Worm (Caenorhabditis elegans) whole organism, early embryonic: ENCODE results near the gene Y97E10AL.1.

ENCODE experiments used
- B0310.2 ChIP-seq: sonication (generic microtip); optimal IDR thresholded peaks from 2 replicates; lab custom pipeline; 2016; ENCODE audit warnings: mild to moderate bottlenecking, missing genetic modification characterization, missing compliant biosample characterization
- ama-1 ChIP-seq: fragments of 150-350 bp; optimal IDR thresholded peaks from 2 replicates; lab custom pipeline; 2014
- ceh-13 ChIP-seq: fragments of 200-800 bp; sonication (Bioruptor generic); optimal IDR thresholded peaks from 2 replicates; lab custom pipeline; 2018; ENCODE audit warnings: mild to moderate bottlenecking, missing genetic modification characterization, missing compliant biosample characterization
- ceh-36 ChIP-seq: sonication (generic microtip); optimal IDR thresholded peaks from 2 replicates; lab custom pipeline; 2016; ENCODE audit warnings: missing genetic modification characterization, inconsistent platforms, missing compliant biosample characterization
- ets-7 ChIP-seq: sonication (generic microtip); optimal IDR thresholded peaks from 2 replicates; lab custom pipeline; 2016; ENCODE audit warnings: missing genotype, missing genetic modification characterization, missing compliant biosample characterization
- flt-1 ChIP-seq: fragments of 200-800 bp; sonication (Bioruptor generic); IDR thresholded peaks from 2 replicates; pipeline ENCODE4 v1.3.6; 2022; ENCODE audit warnings: missing genetic modification characterization, missing compliant biosample characterization
- hmbx-1 ChIP-seq: sonication (generic microtip); optimal IDR thresholded peaks from 2 replicates; lab custom pipeline; 2016; ENCODE audit warnings: mild to moderate bottlenecking, missing genetic modification characterization, missing compliant biosample characterization
- hmg-4 ChIP-seq: fragments of 200-800 bp; sonication (Bioruptor generic); optimal IDR thresholded peaks from 2 replicates; lab custom pipeline; 2018; ENCODE audit warnings: mild to moderate bottlenecking, missing genetic modification characterization, missing compliant biosample characterization
- hnd-1 ChIP-seq: sonication (generic microtip); optimal IDR thresholded peaks from 2 replicates; lab custom pipeline; 2016; ENCODE audit warnings: missing genetic modification characterization, missing compliant biosample characterization
- tbx-11 ChIP-seq: fragments of 200-800 bp; sonication (Bioruptor generic); IDR thresholded peaks from 2 replicates; pipeline ENCODE4 v1.3.6; 2022; ENCODE audit warnings: missing genetic modification characterization, missing compliant biosample characterization

DNA sequence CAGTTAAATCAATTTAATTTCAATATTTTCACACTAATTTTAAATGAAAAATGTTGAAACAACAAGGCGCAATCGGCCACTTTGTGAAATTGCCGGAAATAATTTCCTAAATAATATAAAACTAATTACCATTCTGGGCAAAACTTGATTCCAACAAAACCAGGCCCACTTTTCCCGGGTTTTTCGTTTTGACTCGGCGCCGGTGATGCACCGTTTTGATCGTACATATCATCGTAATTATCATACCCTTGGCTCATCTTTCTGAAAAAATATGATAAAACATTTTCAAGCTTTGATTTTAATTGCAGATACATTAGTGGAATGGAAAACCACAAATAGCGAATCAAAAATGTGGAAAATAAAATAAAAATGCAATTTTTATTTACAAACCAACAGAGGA lies 26.1 kb downstream of the Y97E10AL.1 start, which contains the start of gene rpb-9:
- no peak for TF ChIP-seq ets-7 (tag; lab: Kevin White, UChicago)
- TF ChIP-seq tbx-11 (GFP tag; lab: Robert Waterston, UW): no peak
- TF ChIP-seq hmbx-1 (tag; lab: Kevin White, UChicago): no peak
- no peak for TF ChIP-seq ama-1 (lab: Kevin White, UChicago)
- TF ChIP-seq hnd-1 (tag; lab: Kevin White, UChicago): no peak
- no peak for TF ChIP-seq B0310.2 (tag; lab: Kevin White, UChicago)
- TF ChIP-seq hmg-4 (GFP tag; lab: Kevin White, UChicago): no peak
- no peak for TF ChIP-seq flt-1 (GFP tag; lab: Robert Waterston, UW)
- TF ChIP-seq ceh-13 (GFP tag; lab: Kevin White, UChicago): no peak
- no peak for TF ChIP-seq ceh-36 (tag; lab: Kevin White, UChicago)
